In genomic region chr3L:16981114-16981648, dm6 we compare ENCODE assay signal across 2 fruit fly cellular contexts.
A peak's percentile ranks its signal among the peaks of the same experiment; 100 is the strongest.
TF ChIP-seq lines count a peak whose summit lies in the region.

No protein-coding gene starts in this region.

TF ChIP-seq in whole organism, embryonic, 481 proteins besides CTCF, POLR2A, EP300 and RAD21 (continued from another document and continues in another):
- TF ChIP-seq Dip3 (GFP tag; optimal IDR thresholded peaks at IDR 0.05; lab: Kevin White, UChicago) (no peak), al (GFP tag; IDR thresholded peaks at IDR 0.05; lab: Robert Waterston, UW) (no peak), CG17802 (tag; optimal IDR thresholded peaks at IDR 0.05; lab: Kevin White, UChicago) (no peak), CG6272 (GFP tag; IDR thresholded peaks at IDR 0.05; lab: Robert Waterston, UW) (no peak), Lpt (GFP tag; optimal IDR thresholded peaks at IDR 0.05; lab: Kevin White, UChicago) (no peak), CG14050 (GFP tag; IDR thresholded peaks at IDR 0.05; lab: Robert Waterston, UW) (no peak), CG4424 (GFP tag; optimal IDR thresholded peaks at IDR 0.05; lab: Kevin White, UChicago) (no peak), sqz (GFP tag; optimal IDR thresholded peaks at IDR 0.05; lab: Kevin White, UChicago) (no peak), CG14860 (GFP tag; IDR thresholded peaks at IDR 0.05; lab: Robert Waterston, UW; ENCODE audit: partially characterized antibody) (no peak), CG1024 (GFP tag; IDR thresholded peaks at IDR 0.05; lab: Robert Waterston, UW) (no peak), odd (GFP tag; optimal IDR thresholded peaks at IDR 0.05; lab: Kevin White, UChicago) (peak; percentile 16), CG15696 (tag; optimal IDR thresholded peaks at IDR 0.05; lab: Kevin White, UChicago) (no peak), Bteb2 (GFP tag; optimal IDR thresholded peaks at IDR 0.05; lab: Kevin White, UChicago) (no peak), pum (GFP tag; optimal IDR thresholded peaks at IDR 0.05; lab: Kevin White, UChicago) (no peak), lov (optimal IDR thresholded peaks at IDR 0.05; lab: Kevin White, UChicago) (no peak), lov (GFP tag; IDR thresholded peaks at IDR 0.05; lab: Robert Waterston, UW) (no peak), CG11723 (GFP tag; optimal IDR thresholded peaks at IDR 0.05; lab: Kevin White, UChicago) (no peak), pita (GFP tag; optimal IDR thresholded peaks at IDR 0.05; lab: Kevin White, UChicago) (no peak), dimm (GFP tag; IDR thresholded peaks at IDR 0.05; lab: Robert Waterston, UW) (no peak), NfI (GFP tag; optimal IDR thresholded peaks at IDR 0.05; lab: Kevin White, UChicago) (no peak), pb (GFP tag; optimal IDR thresholded peaks at IDR 0.05; lab: Kevin White, UChicago) (no peak), nerfin-2 (GFP tag; IDR thresholded peaks at IDR 0.05; lab: Robert Waterston, UW; ENCODE audit: partially characterized antibody) (no peak), toy (GFP tag; IDR thresholded peaks at IDR 0.05; lab: Robert Waterston, UW) (no peak), CG2199 (GFP tag; IDR thresholded peaks at IDR 0.05; lab: Robert Waterston, UW) (no peak), gem (tag; optimal IDR thresholded peaks at IDR 0.05; lab: Kevin White, UChicago) (no peak), CG15479 (GFP tag; optimal IDR thresholded peaks at IDR 0.05; lab: Kevin White, UChicago) (no peak), CG9817 (tag; optimal IDR thresholded peaks at IDR 0.05; lab: Kevin White, UChicago) (no peak), Blimp-1 (GFP tag; optimal IDR thresholded peaks at IDR 0.05; lab: Kevin White, UChicago) (no peak), Awh (GFP tag; IDR thresholded peaks at IDR 0.05; lab: Robert Waterston, UW) (no peak), CG13296 (GFP tag; optimal IDR thresholded peaks at IDR 0.05; lab: Kevin White, UChicago) (no peak), CG12219 (GFP tag; optimal IDR thresholded peaks at IDR 0.05; lab: Kevin White, UChicago) (no peak), row (GFP tag; IDR thresholded peaks at IDR 0.05; lab: Robert Waterston, UW) (no peak), CG30020 (tag; optimal IDR thresholded peaks at IDR 0.05; lab: Kevin White, UChicago) (no peak), Xbp1 (GFP tag; optimal IDR thresholded peaks at IDR 0.05; lab: Kevin White, UChicago) (no peak), wek (GFP tag; optimal IDR thresholded peaks at IDR 0.05; lab: Kevin White, UChicago) (no peak), Ets65A (GFP tag; lab: Kevin White, UChicago) (no peak), scrt (GFP tag; optimal IDR thresholded peaks at IDR 0.05; lab: Kevin White, UChicago) (no peak), sim (GFP tag; IDR thresholded peaks at IDR 0.05; lab: Robert Waterston, UW) (no peak), cas (GFP tag; IDR thresholded peaks at IDR 0.05; lab: Robert Waterston, UW) (no peak), CG8765 (GFP tag; IDR thresholded peaks at IDR 0.05; lab: Robert Waterston, UW) (no peak), eyg (GFP tag; optimal IDR thresholded peaks at IDR 0.05; lab: Kevin White, UChicago) (no peak), CG18262 (tag; optimal IDR thresholded peaks at IDR 0.05; lab: Kevin White, UChicago) (no peak), phol (tag; optimal IDR thresholded peaks at IDR 0.05; lab: Kevin White, UChicago) (no peak), CG30431 (GFP tag; optimal IDR thresholded peaks at IDR 0.05; lab: Kevin White, UChicago) (no peak), CG11093 (GFP tag; IDR thresholded peaks at IDR 0.05; lab: Robert Waterston, UW) (no peak), klu (GFP tag; IDR thresholded peaks at IDR 0.05; lab: Robert Waterston, UW) (no peak), CG2712 (tag; optimal IDR thresholded peaks at IDR 0.05; lab: Kevin White, UChicago) (no peak), CG6791 (GFP tag; IDR thresholded peaks at IDR 0.05; lab: Robert Waterston, UW; ENCODE audit: partially characterized antibody) (no peak), trh (GFP tag; optimal IDR thresholded peaks at IDR 0.05; lab: Kevin White, UChicago) (no peak), CG17385 (GFP tag; optimal IDR thresholded peaks at IDR 0.05; lab: Kevin White, UChicago) (no peak), Fer2 (tag; optimal IDR thresholded peaks at IDR 0.05; lab: Kevin White, UChicago) (no peak), CG2202 (tag; optimal IDR thresholded peaks at IDR 0.05; lab: Kevin White, UChicago) (no peak), emc (GFP tag; optimal IDR thresholded peaks at IDR 0.05; lab: Kevin White, UChicago) (no peak), Mrtf (GFP tag; IDR thresholded peaks at IDR 0.05; lab: Robert Waterston, UW) (no peak), gce (GFP tag; IDR thresholded peaks at IDR 0.05; lab: Robert Waterston, UW) (no peak), CG12659 (GFP tag; optimal IDR thresholded peaks at IDR 0.05; lab: Kevin White, UChicago) (no peak), lilli (GFP tag; optimal IDR thresholded peaks at IDR 0.05; lab: Kevin White, UChicago) (no peak), tll (GFP tag; optimal IDR thresholded peaks at IDR 0.05; lab: Kevin White, UChicago) (no peak), BtbVII (GFP tag; optimal IDR thresholded peaks at IDR 0.05; lab: Kevin White, UChicago) (peak; percentile 29), Opbp (GFP tag; IDR thresholded peaks at IDR 0.05; lab: Robert Waterston, UW; ENCODE audit: partially characterized antibody) (0 out of 3 replicates have a peak, but pooled peaks have one; percentile 21), yki (optimal IDR thresholded peaks at IDR 0.05; lab: Kevin White, UChicago) (no peak), so (GFP tag; IDR thresholded peaks at IDR 0.05; lab: Robert Waterston, UW) (no peak), CG11695 (GFP tag; IDR thresholded peaks at IDR 0.05; lab: Robert Waterston, UW) (no peak), NC2α (GFP tag; optimal IDR thresholded peaks at IDR 0.05; lab: Kevin White, UChicago) (no peak), CG34376 (GFP tag; optimal IDR thresholded peaks at IDR 0.05; lab: Kevin White, UChicago) (no peak), CG15073 (GFP tag; optimal IDR thresholded peaks at IDR 0.05; lab: Kevin White, UChicago) (no peak), pros (GFP tag; optimal IDR thresholded peaks at IDR 0.05; lab: Kevin White, UChicago) (no peak), HLHmδ (GFP tag; optimal IDR thresholded peaks at IDR 0.05; lab: Kevin White, UChicago) (no peak), CG2678 (tag; optimal IDR thresholded peaks at IDR 0.05; lab: Kevin White, UChicago) (peak; percentile 4), CG33213 (GFP tag; optimal IDR thresholded peaks at IDR 0.05; lab: Kevin White, UChicago) (no peak), TFAM (GFP tag; optimal IDR thresholded peaks at IDR 0.05; lab: Kevin White, UChicago) (no peak)

TF ChIP-seq in whole organism, prepupa, 60 proteins besides CTCF, POLR2A, EP300 and RAD21 (continued from another document):
- TF ChIP-seq CG8119 (GFP tag; IDR thresholded peaks at IDR 0.05; lab: Robert Waterston, UW) (no peak), lz (GFP tag; optimal IDR thresholded peaks at IDR 0.05; lab: Kevin White, UChicago) (no peak), Sox102F (GFP tag; optimal IDR thresholded peaks at IDR 0.05; lab: Kevin White, UChicago) (no peak)
